Worm (Caenorhabditis elegans): ENCODE data around the gene C51E3.9.

C51E3.9 gene

DNA sequence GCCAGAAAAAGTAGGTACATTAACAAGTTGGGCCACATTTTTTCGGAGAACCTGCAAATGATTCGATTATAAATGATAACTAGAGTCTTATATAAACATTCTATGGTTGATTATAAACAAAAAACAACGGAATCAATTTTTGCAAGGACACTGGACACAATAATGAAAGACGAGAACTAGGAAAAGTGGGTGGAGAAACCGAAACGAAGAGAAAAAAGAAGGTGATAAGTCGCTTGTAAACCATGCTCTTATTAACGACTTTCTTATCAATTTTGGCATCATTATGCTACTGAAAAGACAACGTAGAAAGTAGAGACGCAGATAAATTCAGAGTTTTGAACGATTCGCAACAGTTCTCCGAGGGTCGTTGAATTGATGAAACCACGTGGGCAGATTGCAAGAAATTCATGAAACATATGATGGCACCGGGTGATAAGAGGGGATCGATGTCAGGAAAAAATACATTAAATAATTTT, 44.4 kb downstream of the C51E3.9 start, which contains the start of gene ZK856.5:
Gene ZK856.5 (minus strand): TSS at position 51 of the 476 bp plus-strand sequence.
- TF ChIP-seq tra-4 (tag; optimal IDR thresholded peaks at IDR 0.05) (no peak), scrt-1 (GFP tag; IDR thresholded peaks at IDR 0.05) (no peak), tbx-11 (GFP tag; IDR thresholded peaks at IDR 0.05) (no peak), ets-7 (tag; optimal IDR thresholded peaks at IDR 0.05) (no peak), tbx-37 (GFP tag; conservative IDR thresholded peaks at IDR 0.05) (no peak), B0310.2 (tag; optimal IDR thresholded peaks at IDR 0.05) (no peak), hmbx-1 (tag; optimal IDR thresholded peaks at IDR 0.05) (no peak), ceh-13 (GFP tag; optimal IDR thresholded peaks at IDR 0.05) (no peak), sea-1 (GFP tag; conservative IDR thresholded peaks at IDR 0.05) (no peak), hnd-1 (tag; optimal IDR thresholded peaks at IDR 0.05) (no peak), flt-1 (GFP tag; IDR thresholded peaks at IDR 0.05) (no peak), F13C5.2 (tag; optimal IDR thresholded peaks at IDR 0.05) (no peak), ama-1 (optimal IDR thresholded peaks at IDR 0.05) (no peak), hmg-4 (GFP tag; optimal IDR thresholded peaks at IDR 0.05) (no peak), ceh-36 (tag; optimal IDR thresholded peaks at IDR 0.05) (no peak), aly-1 (tag; optimal IDR thresholded peaks at IDR 0.05) (no peak), pes-1 (GFP tag; IDR thresholded peaks at IDR 0.05) (no peak)

DNA sequence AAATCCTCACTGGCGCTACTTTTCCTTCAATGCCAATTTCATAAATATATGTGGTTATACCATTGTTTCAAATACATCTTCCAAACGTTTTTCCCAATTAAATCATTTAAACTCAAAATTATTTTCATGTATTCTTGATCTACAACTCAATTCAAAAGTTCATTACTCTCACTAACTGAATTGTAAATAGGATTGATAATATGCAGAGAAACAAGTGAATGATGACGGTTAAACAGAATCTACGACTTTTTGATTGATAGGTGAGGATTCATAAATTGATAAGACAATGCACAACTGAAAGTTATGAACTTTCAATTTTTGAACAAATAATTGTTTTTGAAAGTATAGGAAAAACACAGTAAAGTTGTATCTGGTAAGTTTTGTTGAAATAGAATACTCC, 45.5 kb downstream of the C51E3.9 start:
- TF ChIP-seq ceh-13 (GFP tag; optimal IDR thresholded peaks at IDR 0.05) (no peak), hmg-4 (GFP tag; optimal IDR thresholded peaks at IDR 0.05) (no peak), hnd-1 (tag; optimal IDR thresholded peaks at IDR 0.05) (no peak), ama-1 (optimal IDR thresholded peaks at IDR 0.05) (no peak), ets-7 (tag; optimal IDR thresholded peaks at IDR 0.05) (no peak), pes-1 (GFP tag; IDR thresholded peaks at IDR 0.05) (no peak), tra-4 (tag; optimal IDR thresholded peaks at IDR 0.05) (no peak)

DNA sequence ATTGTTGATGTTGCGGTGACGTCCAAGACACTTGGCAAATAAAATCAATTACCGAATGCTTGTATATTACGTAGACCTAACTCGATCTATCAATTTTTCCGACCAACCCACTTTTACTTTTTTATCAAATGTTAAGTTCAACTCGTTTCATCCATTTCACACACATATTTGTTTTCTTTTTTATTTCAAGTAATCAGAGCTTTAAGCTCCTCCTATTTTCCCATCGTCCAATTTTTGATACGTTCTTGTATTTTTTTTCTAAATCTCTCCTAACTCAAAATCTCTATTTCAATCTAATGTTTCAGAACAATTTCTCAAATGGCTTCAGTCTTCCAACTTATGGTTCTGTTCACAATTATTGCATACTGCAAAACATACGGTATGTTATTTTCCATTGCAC, 52.6 kb downstream of the C51E3.9 start, which contains the start of gene ZK856.6:
Gene ZK856.6 (plus strand): TSS at position 301 of the 400 bp plus-strand sequence.
- TF ChIP-seq hmg-4 (GFP tag; optimal IDR thresholded peaks at IDR 0.05) (no peak), scrt-1 (GFP tag; IDR thresholded peaks at IDR 0.05) (no peak), ets-7 (tag; optimal IDR thresholded peaks at IDR 0.05) (no peak), tbx-11 (GFP tag; IDR thresholded peaks at IDR 0.05) (no peak)
